Worm (Caenorhabditis elegans) whole organism, young adult: ENCODE results near the gene nsph-4.2.

Experiments
- B0261.1 ChIP-seq: sonication (generic microtip); optimal IDR thresholded peaks from 2 replicates; lab custom pipeline; 2016; ENCODE audit warnings: mild to moderate bottlenecking, missing genetic modification characterization, moderate library complexity, missing compliant biosample characterization
- D2030.7 ChIP-seq: fragments of 200-800 bp; sonication (Bioruptor generic); IDR thresholded peaks from 2 replicates; pipeline ENCODE4 v1.3.6; 2022; ENCODE audit warnings: missing genetic modification reagents, missing genetic modification characterization, missing compliant biosample characterization
- F57C9.4 ChIP-seq: sonication (generic microtip); optimal IDR thresholded peaks from 2 replicates; lab custom pipeline; 2017; ENCODE audit warnings: mild to moderate bottlenecking, missing genetic modification characterization, missing compliant biosample characterization
- Y53F4B.3 ChIP-seq: fragments of 200-800 bp; sonication (Bioruptor generic); IDR thresholded peaks from 2 replicates; pipeline ENCODE4 v1.3.6; 2022; ENCODE audit warnings: missing genetic modification reagents, missing genetic modification characterization, missing compliant biosample characterization
- ZK185.1 ChIP-seq: sonication (generic microtip); optimal IDR thresholded peaks from 2 replicates; lab custom pipeline; 2016; ENCODE audit warnings: mild to moderate bottlenecking, missing genetic modification characterization, missing compliant biosample characterization; ENCODE audit not compliant: poor library complexity, severe bottlenecking
- ama-1 ChIP-seq, 3 experiments: fragments of 150-350 bp in 1 of 3; sonication (generic microtip) in 2 of 3; optimal IDR thresholded peaks; 2 replicates each; lab custom pipeline; 2014 to 2018; ENCODE audit warnings: missing biosample characterization in 2 of 3, missing genetic modification characterization in 2 of 3, missing genetic modification reagents in 2 of 3
- dpl-1 ChIP-seq: fragments of 150-350 bp; optimal IDR thresholded peaks from 2 replicates; lab custom pipeline; 2014; ENCODE audit warnings: missing biosample characterization, missing genetic modification reagents, missing genetic modification characterization
- efl-1 ChIP-seq: fragments of 150-350 bp; optimal IDR thresholded peaks from 2 replicates; lab custom pipeline; 2014; ENCODE audit warnings: missing biosample characterization, missing genetic modification reagents, missing genetic modification characterization
- hrde-1 ChIP-seq: sonication (generic microtip); optimal IDR thresholded peaks from 2 replicates; lab custom pipeline; 2016; ENCODE audit warnings: missing genetic modification characterization, mild to moderate bottlenecking, missing compliant biosample characterization, moderate library complexity, missing genotype, missing genetic modification reagents, borderline replicate concordance
- madf-10 ChIP-seq: sonication (generic microtip); optimal IDR thresholded peaks from 2 replicates; lab custom pipeline; 2016; ENCODE audit warnings: mild to moderate bottlenecking, missing genetic modification characterization, missing compliant biosample characterization
- madf-3 ChIP-seq: fragments of 200-800 bp; sonication (Bioruptor generic); IDR thresholded peaks from 2 replicates; pipeline ENCODE4 v1.3.6; 2022; ENCODE audit warnings: missing genetic modification reagents, missing genetic modification characterization, missing compliant biosample characterization
- ztf-25 ChIP-seq: fragments of 200-800 bp; sonication (Bioruptor generic); IDR thresholded peaks from 2 replicates; pipeline ENCODE4 v1.3.6; 2022; ENCODE audit warnings: missing genetic modification reagents, missing genetic modification characterization, missing compliant biosample characterization

- no peak for TF ChIP-seq efl-1 (GFP tag; lab: Kevin White, UChicago)
- no peak for TF ChIP-seq madf-10 (tag; lab: Kevin White, UChicago)
- no peak for TF ChIP-seq hrde-1 (tag; lab: Kevin White, UChicago)
- TF ChIP-seq dpl-1 (GFP tag; lab: Kevin White, UChicago) = no peak
- no peak for TF ChIP-seq madf-3 (GFP tag; lab: Robert Waterston, UW)
- TF ChIP-seq ama-1 (optimal IDR thresholded peaks at IDR 0.05; lab: Kevin White, UChicago) = no peak
- no peak for TF ChIP-seq ama-1 (GFP tag; optimal IDR thresholded peaks at IDR 0.05; lab: Kevin White, UChicago)
- no peak for TF ChIP-seq ztf-25 (GFP tag; lab: Robert Waterston, UW)
- no peak for TF ChIP-seq ZK185.1 (tag; lab: Kevin White, UChicago)
- TF ChIP-seq D2030.7 (GFP tag; lab: Robert Waterston, UW) = no peak
- TF ChIP-seq Y53F4B.3 = no peak
- TF ChIP-seq B0261.1 (tag; lab: Kevin White, UChicago) = no peak
- no peak for TF ChIP-seq F57C9.4
These were observed 45.6 kb upstream of the nsph-4.2 start, which contains the start of gene lam-1 for ce11 chrIV:5173032-5173431.
